Fruit fly (Drosophila melanogaster): Measurements from ENCODE around the gene CG13689.

- no peak for TF ChIP-seq CG12605 (GFP tag; IDR thresholded peaks at IDR 0.05)
- TF ChIP-seq EcR (GFP tag; optimal IDR thresholded peaks at IDR 0.05) = no peak
- no peak for TF ChIP-seq rn (GFP tag; IDR thresholded peaks at IDR 0.05)
- TF ChIP-seq CG13204 (GFP tag; optimal IDR thresholded peaks at IDR 0.05) = no peak
These were observed 31.6 kb downstream of the CG13689 start for dm6 chr2L:634208-634614.
